Worm (Caenorhabditis elegans): ENCODE measurements around the gene F09C6.12.

DNA sequence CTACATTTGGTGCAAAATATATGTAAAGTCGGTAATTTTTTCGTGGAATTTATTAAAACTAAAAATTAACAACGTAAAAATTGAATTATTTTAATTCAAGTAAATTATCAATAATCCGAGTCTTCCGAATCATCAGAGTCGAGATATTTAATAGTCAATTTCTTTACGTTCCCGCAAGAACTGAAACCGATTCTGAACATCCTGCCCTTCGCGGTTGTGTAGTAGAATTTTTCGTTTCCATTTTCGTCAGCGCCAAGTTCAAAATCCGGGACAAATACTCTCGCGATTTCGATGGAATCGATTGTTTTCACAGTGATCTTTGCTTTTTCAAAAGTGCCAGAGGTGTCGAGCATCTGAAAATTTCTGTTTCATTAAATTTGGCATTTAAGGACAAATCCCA is 37.0 kb downstream of the F09C6.12 start:
- TF ChIP-seq ztf-26 (tag; optimal IDR thresholded peaks at IDR 0.05) (no peak), madf-3 (GFP tag; IDR thresholded peaks at IDR 0.05) (no peak), lag-1 (GFP tag; IDR thresholded peaks at IDR 0.05) (no peak), ceh-40 (GFP tag; IDR thresholded peaks at IDR 0.05) (no peak), unc-62 (GFP tag; optimal IDR thresholded peaks at IDR 0.05) (no peak), pha-4 (tag; optimal IDR thresholded peaks at IDR 0.05) (no peak), sdz-38 (tag; optimal IDR thresholded peaks at IDR 0.05) (no peak), hrde-1 (tag; optimal IDR thresholded peaks at IDR 0.05; ENCODE audit: borderline replicate concordance) (no peak), snpc-4 (GFP tag; optimal IDR thresholded peaks at IDR 0.05) (no peak), snpc-4 (tag; optimal IDR thresholded peaks at IDR 0.05) (peak in 2 of 4 experiments; percentile 7 to 50), rpc-1 (optimal IDR thresholded peaks at IDR 0.05) (no peak), rpc-1 (tag; optimal IDR thresholded peaks at IDR 0.05) (no peak), gei-17 (GFP tag; optimal IDR thresholded peaks at IDR 0.05) (no peak), him-1 (tag; optimal IDR thresholded peaks at IDR 0.05) (no peak)
